Fruit fly (Drosophila melanogaster) whole organism, embryonic: ENCODE results near the gene Dscam3.

Source experiments
- Atf6 ChIP-seq: fragments of 200-800 bp; sonication (Bioruptor generic); IDR thresholded peaks from 2 replicates; pipeline ENCODE4 v1.3.6; 2022; ENCODE audit warnings: missing biosample characterization, missing genetic modification characterization
- BEAF-32 ChIP-seq: fragments of 200-800 bp; sonication (Bioruptor generic); optimal IDR thresholded peaks from 3 replicates; lab custom pipeline; 2017; ENCODE audit warnings: missing biosample characterization, missing genetic modification characterization, mild to moderate bottlenecking, moderate library complexity, missing genetic modification reagents
- CG12659 ChIP-seq: fragments of 200-800 bp; sonication (Bioruptor generic); optimal IDR thresholded peaks from 3 replicates; lab custom pipeline; 2017; ENCODE audit warnings: mild to moderate bottlenecking, missing biosample characterization, missing genetic modification reagents, missing genetic modification characterization
- CG13894 ChIP-seq: fragments of 200-800 bp; sonication (Bioruptor generic); optimal IDR thresholded peaks from 3 replicates; lab custom pipeline; 2018; ENCODE audit warnings: missing biosample characterization, mild to moderate bottlenecking, missing genetic modification characterization, moderate library complexity
- CG17612 ChIP-seq: fragments of 200-800 bp; sonication (Bioruptor generic); IDR thresholded peaks from 2 replicates; pipeline ENCODE4 v1.3.6; 2022; ENCODE audit warnings: missing biosample characterization, missing genetic modification characterization
- CG18476 ChIP-seq: fragments of 200-800 bp; sonication (Bioruptor generic); optimal IDR thresholded peaks from 2 replicates; lab custom pipeline; 2016; ENCODE audit warnings: missing biosample characterization, mild to moderate bottlenecking, missing genetic modification characterization
- CG30403 ChIP-seq: fragments of 200-800 bp; sonication (Bioruptor generic); optimal IDR thresholded peaks from 3 replicates; lab custom pipeline; 2016; ENCODE audit warnings: missing biosample characterization, missing genetic modification characterization
- CG32767 ChIP-seq: fragments of 200-800 bp; sonication (Bioruptor generic); IDR thresholded peaks from 2 replicates; pipeline ENCODE4 v1.3.6; 2022; ENCODE audit warnings: missing biosample characterization, missing genetic modification characterization
- CG42726 ChIP-seq: fragments of 200-800 bp; sonication (Bioruptor generic); IDR thresholded peaks from 2 replicates; pipeline ENCODE4 v1.3.6; 2022; ENCODE audit warnings: missing biosample characterization, missing genetic modification characterization; ENCODE audit not compliant: partially characterized antibody
- CG5245 ChIP-seq: fragments of 200-800 bp; sonication (Bioruptor generic); optimal IDR thresholded peaks from 3 replicates; lab custom pipeline; 2016; ENCODE audit warnings: missing biosample characterization, missing genetic modification characterization
- CG9817 ChIP-seq: fragments of 200-800 bp; sonication (Bioruptor generic); optimal IDR thresholded peaks from 2 replicates; lab custom pipeline; 2018; ENCODE audit warnings: missing biosample characterization, mild to moderate bottlenecking, missing genetic modification characterization, moderate library complexity
- Doc2 ChIP-seq: fragments of 200-800 bp; sonication (Bioruptor generic); IDR thresholded peaks from 2 replicates; pipeline ENCODE4 v1.3.6; 2022; ENCODE audit warnings: missing biosample characterization, missing genetic modification characterization
- Dp ChIP-seq: fragments of 200-800 bp; sonication (Bioruptor generic); optimal IDR thresholded peaks from 2 replicates; lab custom pipeline; 2018; ENCODE audit warnings: missing biosample characterization, mild to moderate bottlenecking, missing genetic modification characterization, moderate library complexity
- Drgx ChIP-seq: fragments of 200-800 bp; sonication (Bioruptor generic); IDR thresholded peaks from 2 replicates; pipeline ENCODE4 v1.3.6; 2022; ENCODE audit warnings: missing biosample characterization, missing genetic modification characterization
- ERR ChIP-seq: fragments of 200-800 bp; sonication (Bioruptor generic); optimal IDR thresholded peaks from 2 replicates; lab custom pipeline; 2016; ENCODE audit warnings: missing biosample characterization, missing genetic modification characterization
- Ets65A ChIP-seq: fragments of 200-800 bp; sonication (Bioruptor generic); peaks from one replicate; lab custom pipeline; 2016; ENCODE audit warnings: missing biosample characterization, missing genetic modification characterization
- HLH54F ChIP-seq: fragments of 200-800 bp; sonication (Bioruptor generic); optimal IDR thresholded peaks from 3 replicates; lab custom pipeline; 2016; ENCODE audit warnings: missing biosample characterization, missing genetic modification characterization
- Hand ChIP-seq: fragments of 200-800 bp; sonication (Bioruptor generic); optimal IDR thresholded peaks from 2 replicates; lab custom pipeline; 2017; ENCODE audit warnings: mild to moderate bottlenecking, missing biosample characterization, missing genetic modification reagents, missing genetic modification characterization
- Hmx ChIP-seq: fragments of 200-800 bp; sonication (Bioruptor generic); optimal IDR thresholded peaks from 2 replicates; lab custom pipeline; 2016; ENCODE audit warnings: missing biosample characterization, missing genetic modification characterization
- Hsf ChIP-seq: fragments of 200-800 bp; sonication (Bioruptor generic); optimal IDR thresholded peaks from 3 replicates; lab custom pipeline; 2016; ENCODE audit warnings: missing biosample characterization, missing genetic modification characterization
- MTF-1 ChIP-seq: fragments of 200-800 bp; sonication (Bioruptor generic); optimal IDR thresholded peaks from 2 replicates; lab custom pipeline; 2018; ENCODE audit warnings: missing biosample characterization, mild to moderate bottlenecking, missing genetic modification characterization, borderline replicate concordance
- Pdp1 ChIP-seq, 2 experiments: fragments of 200-800 bp; sonication (Bioruptor generic); optimal IDR thresholded peaks; 3 replicates each; lab custom pipeline; 2016; ENCODE audit warnings: missing biosample characterization in 2 of 2, missing genetic modification characterization in 2 of 2, mild to moderate bottlenecking in 1 of 2, moderate library complexity in 1 of 2
- Rx ChIP-seq: fragments of 200-800 bp; sonication (Bioruptor generic); IDR thresholded peaks from 2 replicates; pipeline ENCODE4 v1.3.6; 2022; ENCODE audit warnings: missing biosample characterization, missing genetic modification characterization
- Spps ChIP-seq: fragments of 200-800 bp; sonication (Bioruptor generic); optimal IDR thresholded peaks from 2 replicates; lab custom pipeline; 2018; ENCODE audit warnings: missing biosample characterization, mild to moderate bottlenecking, missing genetic modification characterization
- ab ChIP-seq: fragments of 200-800 bp; sonication (Bioruptor generic); optimal IDR thresholded peaks from 2 replicates; lab custom pipeline; 2016; ENCODE audit warnings: missing biosample characterization, missing genetic modification characterization
- chif ChIP-seq, 2 experiments: fragments of 200-800 bp; sonication (Bioruptor generic); optimal IDR thresholded peaks; 3 replicates each; lab custom pipeline; 2016; ENCODE audit warnings: missing biosample characterization in 2 of 2, missing genetic modification characterization in 2 of 2
- crp ChIP-seq, 2 experiments: fragments of 200-800 bp; sonication (Bioruptor generic); optimal IDR thresholded peaks; 2 replicates in 1 of 2; 3 replicates in 1 of 2; lab custom pipeline; 2017; ENCODE audit warnings: missing biosample characterization in 2 of 2, missing genetic modification characterization in 2 of 2, mild to moderate bottlenecking in 1 of 2, moderate library complexity in 1 of 2
- cwo ChIP-seq: fragments of 200-800 bp; sonication (Bioruptor generic); optimal IDR thresholded peaks from 3 replicates; lab custom pipeline; 2017; ENCODE audit warnings: missing biosample characterization, missing genetic modification characterization, mild to moderate bottlenecking, moderate library complexity, missing genetic modification reagents
- dm ChIP-seq: fragments of 200-800 bp; sonication (Bioruptor generic); optimal IDR thresholded peaks from 3 replicates; lab custom pipeline; 2016; ENCODE audit warnings: missing biosample characterization, missing genetic modification characterization
- fd96Cb ChIP-seq: fragments of 200-800 bp; sonication (Bioruptor generic); optimal IDR thresholded peaks from 2 replicates; lab custom pipeline; 2018; ENCODE audit warnings: missing biosample characterization, mild to moderate bottlenecking, missing genetic modification characterization, moderate library complexity
- gsb ChIP-seq: fragments of 200-800 bp; sonication (Bioruptor generic); IDR thresholded peaks from 2 replicates; pipeline ENCODE4 v1.3.6; 2022; ENCODE audit warnings: missing biosample characterization, missing genetic modification characterization
- her ChIP-seq: fragments of 200-800 bp; sonication (Bioruptor generic); optimal IDR thresholded peaks from 2 replicates; lab custom pipeline; 2016; ENCODE audit warnings: missing biosample characterization, missing genetic modification characterization
- jigr1 ChIP-seq: fragments of 200-800 bp; sonication (Bioruptor generic); IDR thresholded peaks from 3 replicates; pipeline ENCODE4 v1.3.6; 2022; ENCODE audit warnings: missing biosample characterization, missing genetic modification characterization
- klu ChIP-seq: fragments of 200-800 bp; sonication (Bioruptor generic); IDR thresholded peaks from 2 replicates; pipeline ENCODE4 v1.3.6; 2022; ENCODE audit warnings: missing biosample characterization, missing genetic modification characterization
- kni ChIP-seq: fragments of 200-800 bp; sonication (Bioruptor generic); optimal IDR thresholded peaks from 3 replicates; lab custom pipeline; 2017; ENCODE audit warnings: mild to moderate bottlenecking, missing biosample characterization, missing genetic modification reagents, missing genetic modification characterization
- lbe ChIP-seq: fragments of 200-800 bp; sonication (Bioruptor generic); optimal IDR thresholded peaks from 2 replicates; lab custom pipeline; 2016; ENCODE audit warnings: missing biosample characterization, mild to moderate bottlenecking, missing genetic modification characterization
- nau ChIP-seq: fragments of 200-800 bp; sonication (Bioruptor generic); optimal IDR thresholded peaks from 3 replicates; lab custom pipeline; 2017; ENCODE audit warnings: missing biosample characterization, mild to moderate bottlenecking, missing genetic modification characterization, missing genetic modification reagents
- odd ChIP-seq: fragments of 200-800 bp; sonication (Bioruptor generic); optimal IDR thresholded peaks from 2 replicates; lab custom pipeline; 2017; ENCODE audit warnings: missing biosample characterization, mild to moderate bottlenecking, missing genetic modification characterization
- prd ChIP-seq, 3 experiments: fragments of >200 bp in 2 of 3; fragments of 200-800 bp in 1 of 3; sonication (Bioruptor generic) in 1 of 3; optimal IDR thresholded peaks in 2 of 3; IDR thresholded peaks in 1 of 3; 2 replicates in 2 of 3; 3 replicates in 1 of 3; pipeline versions ENCODE4 v1.3.6 to Lab custom; 2017 to 2022; ENCODE audit warnings: missing biosample characterization in 1 of 3, missing genetic modification characterization in 1 of 3
- run ChIP-seq: fragments of 200-800 bp; sonication (Bioruptor generic); optimal IDR thresholded peaks from 3 replicates; lab custom pipeline; 2018; ENCODE audit warnings: missing biosample characterization, mild to moderate bottlenecking, missing genetic modification characterization
- sc ChIP-seq, 3 experiments: fragments of >200 bp in 2 of 3; fragments of 200-800 bp in 1 of 3; sonication (Bioruptor generic) in 1 of 3; optimal IDR thresholded peaks; 2 replicates in 2 of 3; 3 replicates in 1 of 3; lab custom pipeline; 2017; ENCODE audit warnings: mild to moderate bottlenecking in 1 of 3, missing biosample characterization in 1 of 3, missing genetic modification characterization in 1 of 3, missing genetic modification reagents in 1 of 3
- schlank ChIP-seq: fragments of 200-800 bp; sonication (Bioruptor generic); optimal IDR thresholded peaks from 2 replicates; lab custom pipeline; 2018; ENCODE audit warnings: missing biosample characterization, mild to moderate bottlenecking, missing genetic modification characterization
- sens-2 ChIP-seq: fragments of 200-800 bp; sonication (Bioruptor generic); IDR thresholded peaks from 2 replicates; pipeline ENCODE4 v1.3.6; 2022; ENCODE audit warnings: missing biosample characterization, missing genetic modification characterization
- seq ChIP-seq: fragments of 200-800 bp; sonication (Bioruptor generic); IDR thresholded peaks from 2 replicates; pipeline ENCODE4 v1.3.6; 2022; ENCODE audit warnings: missing biosample characterization, missing genetic modification characterization
- slou ChIP-seq: fragments of 200-800 bp; sonication (Bioruptor generic); optimal IDR thresholded peaks from 3 replicates; lab custom pipeline; 2016; ENCODE audit warnings: missing biosample characterization, missing genetic modification characterization
- stc ChIP-seq: fragments of 200-800 bp; sonication (Bioruptor generic); IDR thresholded peaks from 2 replicates; pipeline ENCODE4 v1.3.6; 2022; ENCODE audit warnings: missing biosample characterization, missing genetic modification characterization
- twi ChIP-seq: fragments of 200-800 bp; optimal IDR thresholded peaks from 2 replicates; lab custom pipeline; 2019; ENCODE audit warnings: missing biosample characterization, mild to moderate bottlenecking, missing genetic modification characterization, moderate library complexity
- wdn ChIP-seq: fragments of 200-800 bp; sonication (Bioruptor generic); IDR thresholded peaks from 2 replicates; pipeline ENCODE4 v1.3.6; 2022; ENCODE audit warnings: missing biosample characterization, missing genetic modification characterization

The Dscam3 gene

DNA sequence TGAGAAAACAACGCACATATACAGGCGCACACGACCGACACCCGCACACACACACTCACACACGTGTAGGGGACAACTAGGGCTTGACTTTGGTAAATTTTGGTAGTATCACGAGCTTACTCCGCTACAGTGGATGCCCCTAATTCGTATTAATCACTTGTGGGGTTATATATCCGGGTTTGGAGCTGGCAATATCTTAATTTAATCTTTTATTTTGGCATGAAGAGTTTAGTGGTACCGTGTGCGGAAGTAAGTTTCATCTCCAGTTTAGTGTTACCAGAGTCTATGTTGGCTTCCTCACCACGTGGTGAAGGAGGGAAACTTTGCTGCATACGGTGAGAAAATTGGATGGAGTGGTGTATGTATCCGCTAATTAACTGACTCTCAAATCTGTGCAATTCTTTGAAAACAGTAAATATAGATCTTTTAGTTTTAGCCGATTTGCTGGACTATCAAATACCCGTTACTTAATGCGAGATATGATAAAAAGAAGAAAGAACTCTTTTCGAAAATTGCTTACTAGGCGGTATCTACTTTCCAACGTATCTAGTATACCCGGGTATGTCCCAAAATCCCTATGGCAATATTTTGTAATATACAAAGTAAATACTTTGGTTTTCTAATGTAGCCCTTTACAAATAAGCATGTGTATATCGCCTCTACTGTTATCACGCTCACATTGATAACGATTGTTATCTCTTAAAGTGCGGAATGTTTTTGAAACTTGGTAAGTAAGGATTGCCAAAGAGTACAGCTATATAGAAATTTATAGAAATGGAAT, 29.0 kb upstream of the Dscam3 start, which contains the start of the genes CG5823 and P5cr-2 (continued):
- TF ChIP-seq ab (GFP tag; lab: Kevin White, UChicago) (no peak), CG17612 (GFP tag; lab: Robert Waterston, UW) (no peak), twi (tag; lab: Kevin White, UChicago) (peak; percentile 35), Dp (GFP tag; lab: Kevin White, UChicago) (peak; percentile 66), CG30403 (GFP tag; lab: Kevin White, UChicago) (peak; percentile 6), prd (optimal IDR thresholded peaks at IDR 0.05; lab: Kevin White, UChicago) (no peak), prd (GFP tag; IDR thresholded peaks at IDR 0.05; lab: Robert Waterston, UW) (peak; percentile 49), jigr1 (GFP tag; lab: Robert Waterston, UW) (no peak), CG18476 (GFP tag; lab: Kevin White, UChicago) (no peak), schlank (tag; lab: Kevin White, UChicago) (no peak), Ets65A (GFP tag; lab: Kevin White, UChicago) (peak; percentile 89), CG9817 (tag; lab: Kevin White, UChicago) (no peak), CG12659 (GFP tag; lab: Kevin White, UChicago) (peak; percentile 58), Drgx (GFP tag; lab: Robert Waterston, UW) (peak; percentile 34; the same call in 1 of the 2 replicates), sens-2 (GFP tag; lab: Robert Waterston, UW) (peak; percentile 60), ERR (GFP tag; lab: Kevin White, UChicago) (no peak), kni (GFP tag; lab: Kevin White, UChicago) (peak; percentile 91), run (no peak), Doc2 (GFP tag; lab: Robert Waterston, UW) (no peak), seq (GFP tag; lab: Robert Waterston, UW) (peak; percentile 69), MTF-1 (GFP tag; lab: Kevin White, UChicago) (peak; percentile 69), Hmx (GFP tag; lab: Kevin White, UChicago) (no peak), chif (GFP tag; optimal IDR thresholded peaks at IDR 0.05; lab: Kevin White, UChicago) (peak; percentile 14 to 52), Atf6 (GFP tag; lab: Robert Waterston, UW) (0 out of 2 replicates have a peak, but pooled peaks have one; percentile 47), CG42726 (GFP tag; lab: Robert Waterston, UW) (0 out of 2 replicates have a peak, but pooled peaks have one; percentile 14), Spps (tag; lab: Kevin White, UChicago) (no peak), Hsf (GFP tag; lab: Kevin White, UChicago) (peak; percentile 68), BEAF-32 (GFP tag; lab: Kevin White, UChicago) (peak; percentile 69), stc (GFP tag; lab: Robert Waterston, UW) (0 out of 2 replicates have a peak, but pooled peaks have one; percentile 18), klu (GFP tag; lab: Robert Waterston, UW) (no peak), odd (GFP tag; lab: Kevin White, UChicago) (peak; percentile 43), Pdp1 (GFP tag; optimal IDR thresholded peaks at IDR 0.05; lab: Kevin White, UChicago) (peak; percentile 0 to 50), CG32767 (GFP tag; lab: Robert Waterston, UW) (no peak), HLH54F (GFP tag; lab: Kevin White, UChicago) (peak; percentile 71), slou (GFP tag; lab: Kevin White, UChicago) (no peak), CG5245 (GFP tag; lab: Kevin White, UChicago) (no peak), wdn (GFP tag; lab: Robert Waterston, UW) (no peak), cwo (GFP tag; lab: Kevin White, UChicago) (no peak), Rx (GFP tag; lab: Robert Waterston, UW) (no peak), nau (GFP tag; lab: Kevin White, UChicago) (no peak), crp (GFP tag; optimal IDR thresholded peaks at IDR 0.05; lab: Kevin White, UChicago) (peak in 1 of 2 experiments; percentile 41), lbe (GFP tag; lab: Kevin White, UChicago) (no peak), Hand (no peak), CG13894 (tag; lab: Kevin White, UChicago) (no peak), sc (optimal IDR thresholded peaks at IDR 0.05; lab: Kevin White, UChicago) (no peak), sc (GFP tag; optimal IDR thresholded peaks at IDR 0.05; lab: Kevin White, UChicago) (peak; percentile 77), her (GFP tag; lab: Kevin White, UChicago) (no peak), fd96Cb (tag; lab: Kevin White, UChicago) (no peak), gsb (no peak), dm (GFP tag; lab: Kevin White, UChicago) (peak; percentile 69)
